Fruit fly (Drosophila melanogaster) whole organism, embryonic: ENCODE measurements around the gene CG31131.
A peak's percentile ranks its signal among the peaks of the same experiment; 100 is the strongest.

Source experiments
- Antp ChIP-seq: fragments of 200-800 bp; sonication (Bioruptor generic); optimal IDR thresholded peaks from 3 replicates; lab custom pipeline; 2016; ENCODE audit warnings: missing biosample characterization, missing genetic modification characterization
- BEAF-32 ChIP-seq: fragments of 200-800 bp; sonication (Bioruptor generic); optimal IDR thresholded peaks from 3 replicates; lab custom pipeline; 2017; ENCODE audit warnings: missing biosample characterization, missing genetic modification characterization, mild to moderate bottlenecking, moderate library complexity, missing genetic modification reagents
- Bdp1 ChIP-seq: fragments of 200-800 bp; sonication (Bioruptor generic); optimal IDR thresholded peaks from 3 replicates; lab custom pipeline; 2016; ENCODE audit warnings: missing biosample characterization, missing genetic modification characterization
- BtbVII ChIP-seq: fragments of 200-800 bp; sonication (Bioruptor generic); optimal IDR thresholded peaks from 3 replicates; lab custom pipeline; 2017; ENCODE audit warnings: missing biosample characterization, mild to moderate bottlenecking, missing genetic modification characterization
- CG11247 ChIP-seq: fragments of 200-800 bp; sonication (Bioruptor generic); IDR thresholded peaks from 2 replicates; pipeline ENCODE4 v1.3.6; 2022; ENCODE audit warnings: missing biosample characterization, missing genetic modification characterization
- CG11504 ChIP-seq: fragments of 200-800 bp; sonication (Bioruptor generic); optimal IDR thresholded peaks from 3 replicates; lab custom pipeline; 2019; ENCODE audit warnings: missing biosample characterization, mild to moderate bottlenecking, missing genetic modification characterization, moderate library complexity
- CG12155 ChIP-seq: fragments of 200-800 bp; sonication (Bioruptor generic); optimal IDR thresholded peaks from 3 replicates; lab custom pipeline; 2016; ENCODE audit warnings: missing biosample characterization, missing genetic modification characterization
- CG12659 ChIP-seq: fragments of 200-800 bp; sonication (Bioruptor generic); optimal IDR thresholded peaks from 3 replicates; lab custom pipeline; 2017; ENCODE audit warnings: mild to moderate bottlenecking, missing biosample characterization, missing genetic modification reagents, missing genetic modification characterization
- CG13296 ChIP-seq: fragments of 200-800 bp; sonication (Bioruptor generic); optimal IDR thresholded peaks from 3 replicates; lab custom pipeline; 2018; ENCODE audit warnings: missing biosample characterization, mild to moderate bottlenecking, missing genetic modification characterization
- CG15479 ChIP-seq: fragments of 200-800 bp; sonication (Bioruptor generic); optimal IDR thresholded peaks from 3 replicates; lab custom pipeline; 2019; ENCODE audit warnings: missing biosample characterization, mild to moderate bottlenecking, missing genetic modification characterization, moderate library complexity
- CG1647 ChIP-seq: fragments of 200-800 bp; sonication (Bioruptor generic); optimal IDR thresholded peaks from 3 replicates; lab custom pipeline; 2016; ENCODE audit warnings: missing biosample characterization, missing genetic modification characterization
- CG2116 ChIP-seq: fragments of 200-800 bp; sonication (Bioruptor generic); optimal IDR thresholded peaks from 3 replicates; lab custom pipeline; 2018; ENCODE audit warnings: missing biosample characterization, mild to moderate bottlenecking, missing genetic modification characterization
- CG42726 ChIP-seq: fragments of 200-800 bp; sonication (Bioruptor generic); IDR thresholded peaks from 2 replicates; pipeline ENCODE4 v1.3.6; 2022; ENCODE audit warnings: missing biosample characterization, missing genetic modification characterization; ENCODE audit not compliant: partially characterized antibody
- CG43689 ChIP-seq: fragments of 200-800 bp; sonication (Bioruptor generic); IDR thresholded peaks from 2 replicates; pipeline ENCODE4 v1.3.6; 2022; ENCODE audit warnings: missing biosample characterization, missing genetic modification characterization
- CG5245 ChIP-seq: fragments of 200-800 bp; sonication (Bioruptor generic); optimal IDR thresholded peaks from 3 replicates; lab custom pipeline; 2016; ENCODE audit warnings: missing biosample characterization, missing genetic modification characterization
- CG6689 ChIP-seq: fragments of 200-800 bp; sonication (Bioruptor generic); IDR thresholded peaks from 2 replicates; pipeline ENCODE4 v1.3.6; 2022; ENCODE audit warnings: missing biosample characterization, missing genetic modification characterization
- CG7745 ChIP-seq: fragments of 200-800 bp; sonication (Bioruptor generic); optimal IDR thresholded peaks from 2 replicates; lab custom pipeline; 2018; ENCODE audit warnings: missing biosample characterization, mild to moderate bottlenecking, missing genetic modification characterization, moderate library complexity
- CG7786 ChIP-seq: fragments of 200-800 bp; sonication (Bioruptor generic); optimal IDR thresholded peaks from 2 replicates; lab custom pipeline; 2016; ENCODE audit warnings: missing biosample characterization, missing genetic modification characterization
- CHES-1-like ChIP-seq: fragments of 200-800 bp; sonication (Bioruptor generic); optimal IDR thresholded peaks from 2 replicates; lab custom pipeline; 2016; ENCODE audit warnings: missing biosample characterization, missing genetic modification characterization
- D19B ChIP-seq: fragments of 200-800 bp; sonication (Bioruptor generic); optimal IDR thresholded peaks from 2 replicates; lab custom pipeline; 2017; ENCODE audit warnings: missing biosample characterization, mild to moderate bottlenecking, missing genetic modification characterization
- Dp ChIP-seq: fragments of 200-800 bp; sonication (Bioruptor generic); optimal IDR thresholded peaks from 2 replicates; lab custom pipeline; 2018; ENCODE audit warnings: missing biosample characterization, mild to moderate bottlenecking, missing genetic modification characterization, moderate library complexity
- Drgx ChIP-seq: fragments of 200-800 bp; sonication (Bioruptor generic); IDR thresholded peaks from 2 replicates; pipeline ENCODE4 v1.3.6; 2022; ENCODE audit warnings: missing biosample characterization, missing genetic modification characterization
- Fer2 ChIP-seq: fragments of 200-800 bp; sonication (Bioruptor generic); optimal IDR thresholded peaks from 2 replicates; lab custom pipeline; 2018; ENCODE audit warnings: missing biosample characterization, mild to moderate bottlenecking, missing genetic modification characterization, moderate library complexity
- H2.0 ChIP-seq: fragments of 200-800 bp; sonication (Bioruptor generic); IDR thresholded peaks from 2 replicates; pipeline ENCODE4 v1.3.6; 2022; ENCODE audit warnings: missing biosample characterization, missing genetic modification characterization
- Hand ChIP-seq: fragments of 200-800 bp; sonication (Bioruptor generic); optimal IDR thresholded peaks from 2 replicates; lab custom pipeline; 2017; ENCODE audit warnings: mild to moderate bottlenecking, missing biosample characterization, missing genetic modification reagents, missing genetic modification characterization
- Hey ChIP-seq: fragments of 200-800 bp; sonication (Bioruptor generic); optimal IDR thresholded peaks from 3 replicates; lab custom pipeline; 2018; ENCODE audit warnings: missing biosample characterization, mild to moderate bottlenecking, missing genetic modification characterization
- Hmr ChIP-seq: fragments of 200-800 bp; sonication (Bioruptor generic); optimal IDR thresholded peaks from 3 replicates; lab custom pipeline; 2017; ENCODE audit warnings: mild to moderate bottlenecking, missing biosample characterization, missing genetic modification reagents, missing genetic modification characterization
- Hmx ChIP-seq: fragments of 200-800 bp; sonication (Bioruptor generic); optimal IDR thresholded peaks from 2 replicates; lab custom pipeline; 2016; ENCODE audit warnings: missing biosample characterization, missing genetic modification characterization
- Kr ChIP-seq: fragments of 200-800 bp; sonication (Bioruptor generic); optimal IDR thresholded peaks from 2 replicates; lab custom pipeline; 2017; ENCODE audit warnings: missing biosample characterization, mild to moderate bottlenecking, missing genetic modification characterization
- Mad ChIP-seq: fragments of 200-800 bp; sonication (Bioruptor generic); optimal IDR thresholded peaks from 2 replicates; lab custom pipeline; 2016; ENCODE audit warnings: missing biosample characterization, missing genetic modification characterization
- Med ChIP-seq: fragments of 200-800 bp; sonication (Bioruptor generic); peaks from one replicate; lab custom pipeline; 2016; ENCODE audit warnings: missing biosample characterization, missing genetic modification characterization, mild to moderate bottlenecking, inconsistent platforms, moderate library complexity
- Mes4 ChIP-seq: fragments of 200-800 bp; sonication (Bioruptor generic); optimal IDR thresholded peaks from 2 replicates; lab custom pipeline; 2016; ENCODE audit warnings: missing biosample characterization, missing genetic modification characterization
- Side ChIP-seq: fragments of 200-800 bp; sonication (Bioruptor generic); optimal IDR thresholded peaks from 2 replicates; lab custom pipeline; 2016; ENCODE audit warnings: missing biosample characterization, missing genetic modification characterization
- Taf1 ChIP-seq: fragments of 200-800 bp; sonication (Bioruptor generic); IDR thresholded peaks from 2 replicates; pipeline ENCODE4 v1.3.6; 2022; ENCODE audit warnings: missing biosample characterization, missing genetic modification characterization
- Xrp1 ChIP-seq: fragments of 200-800 bp; sonication (Bioruptor generic); IDR thresholded peaks from 2 replicates; pipeline ENCODE4 v1.3.6; 2022; ENCODE audit warnings: missing biosample characterization, missing genetic modification characterization
- cad ChIP-seq: fragments of >200 bp; optimal IDR thresholded peaks from 2 replicates; lab custom pipeline; 2017; ENCODE audit warnings: missing biosample characterization, missing genetic modification characterization
- ems ChIP-seq: fragments of 200-800 bp; sonication (Bioruptor generic); optimal IDR thresholded peaks from 3 replicates; lab custom pipeline; 2016; ENCODE audit warnings: missing biosample characterization, missing genetic modification characterization
- fd3F ChIP-seq: fragments of 200-800 bp; sonication (Bioruptor generic); optimal IDR thresholded peaks from 2 replicates; lab custom pipeline; 2018; ENCODE audit warnings: missing biosample characterization, mild to moderate bottlenecking, missing genetic modification characterization, moderate library complexity
- grn ChIP-seq: fragments of 200-800 bp; sonication (Bioruptor generic); optimal IDR thresholded peaks from 3 replicates; lab custom pipeline; 2017; ENCODE audit warnings: missing biosample characterization, missing genetic modification characterization
- gro ChIP-seq: fragments of 200-800 bp; sonication (Bioruptor generic); optimal IDR thresholded peaks from 2 replicates; lab custom pipeline; 2016; ENCODE audit warnings: missing biosample characterization, missing genetic modification characterization
- gsb-n ChIP-seq: fragments of 200-800 bp; sonication (Bioruptor generic); optimal IDR thresholded peaks from 3 replicates; lab custom pipeline; 2018; ENCODE audit warnings: missing biosample characterization, mild to moderate bottlenecking, missing genetic modification characterization
- jumu ChIP-seq: fragments of 200-800 bp; sonication (Bioruptor generic); optimal IDR thresholded peaks from 3 replicates; lab custom pipeline; 2016; ENCODE audit warnings: missing biosample characterization, missing genetic modification characterization
- klu ChIP-seq: fragments of 200-800 bp; sonication (Bioruptor generic); IDR thresholded peaks from 2 replicates; pipeline ENCODE4 v1.3.6; 2022; ENCODE audit warnings: missing biosample characterization, missing genetic modification characterization
- knrl ChIP-seq: fragments of 200-800 bp; sonication (Bioruptor generic); IDR thresholded peaks from 3 replicates; pipeline ENCODE4 v1.3.6; 2022; ENCODE audit warnings: missing biosample characterization, missing genetic modification characterization; ENCODE audit not compliant: partially characterized antibody
- lbe ChIP-seq: fragments of 200-800 bp; sonication (Bioruptor generic); optimal IDR thresholded peaks from 2 replicates; lab custom pipeline; 2016; ENCODE audit warnings: missing biosample characterization, mild to moderate bottlenecking, missing genetic modification characterization
- pnt ChIP-seq: fragments of 200-800 bp; sonication (Bioruptor generic); optimal IDR thresholded peaks from 3 replicates; lab custom pipeline; 2016; ENCODE audit warnings: missing biosample characterization, missing genetic modification characterization
- ro ChIP-seq: fragments of 200-800 bp; sonication (Bioruptor generic); IDR thresholded peaks from 2 replicates; pipeline ENCODE4 v1.3.6; 2022; ENCODE audit warnings: missing biosample characterization, missing genetic modification characterization
- row ChIP-seq: fragments of 200-800 bp; sonication (Bioruptor generic); IDR thresholded peaks from 3 replicates; pipeline ENCODE4 v1.3.6; 2022; ENCODE audit warnings: missing biosample characterization, missing genetic modification characterization
- scrt ChIP-seq: fragments of 200-800 bp; sonication (Bioruptor generic); optimal IDR thresholded peaks from 2 replicates; lab custom pipeline; 2018; ENCODE audit warnings: missing biosample characterization, mild to moderate bottlenecking, missing genetic modification characterization, moderate library complexity
- shn ChIP-seq: fragments of 200-800 bp; sonication (Bioruptor generic); optimal IDR thresholded peaks from 3 replicates; lab custom pipeline; 2016; ENCODE audit warnings: missing biosample characterization, missing genetic modification characterization
- trem ChIP-seq: fragments of 200-800 bp; optimal IDR thresholded peaks from 3 replicates; lab custom pipeline; 2019; ENCODE audit warnings: missing biosample characterization, mild to moderate bottlenecking, missing genetic modification characterization, moderate library complexity

The CG31131 gene

DNA sequence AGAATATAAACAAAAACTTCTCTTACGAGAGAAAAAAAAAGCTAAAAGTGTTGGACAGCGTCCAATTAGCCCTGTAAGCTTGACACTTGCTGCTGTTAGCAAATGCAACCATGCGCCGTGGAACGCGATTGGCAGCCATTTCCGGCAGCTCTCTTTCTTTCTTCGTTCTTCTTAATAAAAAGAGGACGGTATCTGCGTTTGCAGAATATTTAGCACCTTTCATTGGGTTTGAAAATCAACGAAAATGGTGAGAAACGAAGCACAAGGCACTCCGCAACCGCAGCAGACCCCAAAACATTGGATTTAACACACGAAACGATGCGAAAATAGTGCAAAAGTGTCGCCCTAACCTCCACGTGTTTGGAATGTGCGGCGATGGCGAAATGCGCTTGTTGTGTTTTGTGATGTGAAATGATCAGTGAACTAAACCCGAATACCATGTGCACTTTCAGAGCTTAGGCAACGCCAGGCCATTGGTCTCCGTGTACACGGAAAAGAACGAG is 40.3 kb downstream of the CG31131 start, which contains the start of gene RpL4 (continued):
- peak; percentile 69 for TF ChIP-seq gsb-n (tag; lab: Kevin White, UChicago)
- TF ChIP-seq CG2116 (GFP tag; lab: Kevin White, UChicago) = peak; percentile 99
- peak; percentile 66 for TF ChIP-seq Bdp1 (GFP tag; lab: Kevin White, UChicago)
- TF ChIP-seq CG7745 (tag; lab: Kevin White, UChicago) = peak; percentile 31
- peak; percentile 94 for TF ChIP-seq Hmr (GFP tag; lab: Kevin White, UChicago)
- peak; percentile 82 for TF ChIP-seq gro
- peak; percentile 80 for TF ChIP-seq Hand (GFP tag; lab: Kevin White, UChicago)
- TF ChIP-seq CG43689 (GFP tag; lab: Robert Waterston, UW) = 0 out of 2 replicates have a peak, but pooled peaks have one; percentile 22
- TF ChIP-seq CG12155 (GFP tag; lab: Kevin White, UChicago) = peak; percentile 51
- peak; percentile 77 for TF ChIP-seq shn (GFP tag; lab: Kevin White, UChicago)
- no peak for TF ChIP-seq knrl (GFP tag; lab: Robert Waterston, UW)
- TF ChIP-seq Hmx = peak; percentile 8
- TF ChIP-seq jumu (GFP tag; lab: Kevin White, UChicago) = no peak
- TF ChIP-seq Xrp1 = no peak; the same call in 1 of the 2 replicates
- peak; percentile 85 for TF ChIP-seq CG11247 (GFP tag; lab: Robert Waterston, UW)
- TF ChIP-seq Fer2 (tag; lab: Kevin White, UChicago) = peak; percentile 70
- TF ChIP-seq CG11504 (tag; lab: Kevin White, UChicago) = peak; percentile 71
- peak; percentile 51 for TF ChIP-seq D19B (GFP tag; lab: Kevin White, UChicago)
- TF ChIP-seq scrt = peak; percentile 82
- TF ChIP-seq CG42726 (GFP tag; lab: Robert Waterston, UW) = no peak
- TF ChIP-seq CG6689 (GFP tag; lab: Robert Waterston, UW) = peak; percentile 52
- TF ChIP-seq ro (GFP tag; lab: Robert Waterston, UW) = no peak
- 0 out of 2 replicates have a peak, but pooled peaks have one; percentile 26 for TF ChIP-seq Taf1
- TF ChIP-seq CG13296 (GFP tag; lab: Kevin White, UChicago) = peak; percentile 89
- TF ChIP-seq CG7786 (GFP tag; lab: Kevin White, UChicago) = peak; percentile 56
- no peak for TF ChIP-seq cad
- peak; percentile 53 for TF ChIP-seq Antp (GFP tag; lab: Kevin White, UChicago)
- TF ChIP-seq Mes4 = peak; percentile 93
- peak; percentile 35 for TF ChIP-seq ems (GFP tag; lab: Kevin White, UChicago)
- peak; percentile 12 for TF ChIP-seq Dp (GFP tag; lab: Kevin White, UChicago)
- TF ChIP-seq Kr (GFP tag; lab: Kevin White, UChicago) = peak; percentile 57
- peak; percentile 73 for TF ChIP-seq row (GFP tag; lab: Robert Waterston, UW)
- TF ChIP-seq CG15479 (GFP tag; lab: Kevin White, UChicago) = peak; percentile 35
- peak; percentile 83 for TF ChIP-seq Hey (tag; lab: Kevin White, UChicago)
- peak; percentile 79 for TF ChIP-seq Mad (GFP tag; lab: Kevin White, UChicago)
- TF ChIP-seq CHES-1-like = peak; percentile 77
- TF ChIP-seq CG12659 (GFP tag; lab: Kevin White, UChicago) = peak; percentile 93
- peak; percentile 81 for TF ChIP-seq fd3F (GFP tag; lab: Kevin White, UChicago)
- TF ChIP-seq Drgx (GFP tag; lab: Robert Waterston, UW) = 0 out of 2 replicates have a peak, but pooled peaks have one; percentile 15
- peak; percentile 98 for TF ChIP-seq Med (GFP tag; lab: Kevin White, UChicago)
- peak; percentile 24 for TF ChIP-seq pnt (GFP tag; lab: Kevin White, UChicago)
- peak; percentile 44 for TF ChIP-seq grn (GFP tag; lab: Kevin White, UChicago)
- TF ChIP-seq klu (GFP tag; lab: Robert Waterston, UW) = no peak
- TF ChIP-seq H2.0 (GFP tag; lab: Robert Waterston, UW) = peak; percentile 83
- TF ChIP-seq lbe (GFP tag; lab: Kevin White, UChicago) = peak; percentile 51
- peak; percentile 12 for TF ChIP-seq trem (tag; lab: Kevin White, UChicago)
- TF ChIP-seq Side = peak; percentile 79
- TF ChIP-seq CG5245 = peak; percentile 76
- peak; percentile 87 for TF ChIP-seq BtbVII (GFP tag; lab: Kevin White, UChicago)
- TF ChIP-seq BEAF-32 (GFP tag; lab: Kevin White, UChicago) = peak; percentile 37
- peak; percentile 59 for TF ChIP-seq CG1647
